Fruit fly (Drosophila melanogaster): ENCODE measurements around the gene CG31371.
A peak's percentile ranks its signal among the peaks of the same experiment; 100 is the strongest.

CG31371 gene

DNA sequence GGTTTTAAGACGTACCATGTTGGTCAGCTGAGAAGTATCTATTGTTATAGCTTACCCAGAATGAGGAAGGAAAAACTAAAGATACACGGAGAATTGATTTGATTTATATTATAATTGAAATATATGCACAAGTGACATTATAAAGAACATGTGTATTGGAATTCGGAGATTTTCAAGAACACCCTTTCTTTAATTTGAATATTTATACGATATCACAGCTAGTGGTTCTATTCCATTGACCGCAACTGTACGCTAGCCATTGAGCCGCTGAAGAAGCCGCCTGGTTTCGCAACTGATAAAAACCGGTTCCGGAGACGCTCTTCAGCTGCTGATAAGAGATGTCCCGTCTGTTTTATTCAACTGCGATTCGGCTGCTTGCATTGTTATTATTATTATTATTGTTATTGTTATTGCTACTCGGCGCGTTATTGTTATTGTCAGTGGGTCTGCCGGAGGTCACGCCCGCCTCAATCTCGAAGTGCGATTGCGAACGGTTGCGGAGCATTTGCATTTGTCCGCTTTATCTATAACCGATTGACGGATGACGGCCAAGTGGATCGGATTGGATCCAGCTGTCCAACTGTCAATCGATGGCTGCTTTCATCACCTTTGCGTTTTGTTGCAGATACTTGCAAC is 41.6 kb downstream of the CG31371 start (continued):
- TF ChIP-seq Meics (GFP tag; optimal IDR thresholded peaks at IDR 0.05) (peak; percentile 33), CG10543 (GFP tag; optimal IDR thresholded peaks at IDR 0.05) (no peak), hth (optimal IDR thresholded peaks at IDR 0.05) (no peak), wek (GFP tag; optimal IDR thresholded peaks at IDR 0.05) (no peak), fd102C (GFP tag; optimal IDR thresholded peaks at IDR 0.05) (no peak), Doc3 (GFP tag; IDR thresholded peaks at IDR 0.05; ENCODE audit: partially characterized antibody) (no peak), hbn (GFP tag; IDR thresholded peaks at IDR 0.05; ENCODE audit: partially characterized antibody) (no peak), MESR4 (GFP tag; optimal IDR thresholded peaks at IDR 0.05) (no peak), zf30C (GFP tag; optimal IDR thresholded peaks at IDR 0.05) (no peak), CG10654 (GFP tag; optimal IDR thresholded peaks at IDR 0.05) (no peak), kni (GFP tag; optimal IDR thresholded peaks at IDR 0.05) (no peak), CG9437 (GFP tag; optimal IDR thresholded peaks at IDR 0.05) (no peak), CG10979 (tag; optimal IDR thresholded peaks at IDR 0.05) (peak; percentile 26), HHEX (GFP tag; optimal IDR thresholded peaks at IDR 0.05) (peak; percentile 15), CG1602 (GFP tag; optimal IDR thresholded peaks at IDR 0.05) (no peak), CG17912 (GFP tag; optimal IDR thresholded peaks at IDR 0.05) (no peak), toy (GFP tag; IDR thresholded peaks at IDR 0.05) (no peak), CG42726 (GFP tag; IDR thresholded peaks at IDR 0.05; ENCODE audit: partially characterized antibody) (no peak), CG4282 (GFP tag; optimal IDR thresholded peaks at IDR 0.05) (no peak), H15 (GFP tag; IDR thresholded peaks at IDR 0.05) (no peak), CG10565 (GFP tag; optimal IDR thresholded peaks at IDR 0.05) (no peak), her (GFP tag; optimal IDR thresholded peaks at IDR 0.05) (no peak), pan (optimal IDR thresholded peaks at IDR 0.05) (no peak), pan (GFP tag; optimal IDR thresholded peaks at IDR 0.05 in 1 of 2, IDR thresholded peaks at IDR 0.05 in 1 of 2) (no peak), tup (GFP tag; optimal IDR thresholded peaks at IDR 0.05) (no peak), pb (GFP tag; optimal IDR thresholded peaks at IDR 0.05) (no peak), CTCF (GFP tag; optimal IDR thresholded peaks at IDR 0.05) (no peak), Doc2 (GFP tag; IDR thresholded peaks at IDR 0.05) (no peak), CG3065 (GFP tag; optimal IDR thresholded peaks at IDR 0.05) (no peak), danr (GFP tag; IDR thresholded peaks at IDR 0.05) (no peak), HLH3B (GFP tag; IDR thresholded peaks at IDR 0.05) (peak; percentile 41; the same call in 1 of the 2 replicates), Lhr (GFP tag; optimal IDR thresholded peaks at IDR 0.05) (no peak), luna (GFP tag; optimal IDR thresholded peaks at IDR 0.05) (no peak), CG43689 (GFP tag; IDR thresholded peaks at IDR 0.05) (no peak), CG11093 (GFP tag; IDR thresholded peaks at IDR 0.05) (no peak), CG9215 (GFP tag; IDR thresholded peaks at IDR 0.05) (no peak), prd (optimal IDR thresholded peaks at IDR 0.05) (no peak), prd (GFP tag; IDR thresholded peaks at IDR 0.05) (peak; percentile 60), so (GFP tag; IDR thresholded peaks at IDR 0.05) (no peak; the same call in 2 of the 3 replicates), zen2 (GFP tag; IDR thresholded peaks at IDR 0.05; ENCODE audit: partially characterized antibody) (no peak), CG11247 (GFP tag; IDR thresholded peaks at IDR 0.05) (no peak), disco-r (GFP tag; optimal IDR thresholded peaks at IDR 0.05) (no peak), jumu (GFP tag; optimal IDR thresholded peaks at IDR 0.05) (no peak), CG7928 (GFP tag; optimal IDR thresholded peaks at IDR 0.05) (no peak), croc (GFP tag; conservative IDR thresholded peaks at IDR 0.05) (no peak), CG17359 (tag; optimal IDR thresholded peaks at IDR 0.05) (peak; percentile 29), crp (GFP tag; optimal IDR thresholded peaks at IDR 0.05) (no peak), pho (GFP tag; optimal IDR thresholded peaks at IDR 0.05) (no peak), Rx (GFP tag; IDR thresholded peaks at IDR 0.05) (no peak), CG6765 (GFP tag; optimal IDR thresholded peaks at IDR 0.05) (no peak), eyg (GFP tag; optimal IDR thresholded peaks at IDR 0.05) (no peak), CG34422 (GFP tag; IDR thresholded peaks at IDR 0.05) (no peak)

Data from whole organism, embryonic.